Fruit fly (Drosophila melanogaster) whole organism, embryonic: ENCODE results near the gene Sirup.

ENCODE experiments used
- Antp ChIP-seq: fragments of 200-800 bp; sonication (Bioruptor generic); optimal IDR thresholded peaks from 3 replicates; lab custom pipeline; 2016; ENCODE audit warnings: missing biosample characterization, missing genetic modification characterization
- Asciz ChIP-seq: fragments of 200-800 bp; sonication (Bioruptor generic); optimal IDR thresholded peaks from 2 replicates; lab custom pipeline; 2017; ENCODE audit warnings: missing biosample characterization, mild to moderate bottlenecking, missing genetic modification characterization, missing genetic modification reagents
- BtbVII ChIP-seq: fragments of 200-800 bp; sonication (Bioruptor generic); optimal IDR thresholded peaks from 3 replicates; lab custom pipeline; 2017; ENCODE audit warnings: missing biosample characterization, mild to moderate bottlenecking, missing genetic modification characterization
- Bteb2 ChIP-seq: fragments of 200-800 bp; sonication (Bioruptor generic); optimal IDR thresholded peaks from 2 replicates; lab custom pipeline; 2016; ENCODE audit warnings: missing biosample characterization, missing genetic modification characterization
- CG10147 ChIP-seq: fragments of 200-800 bp; sonication (Bioruptor generic); optimal IDR thresholded peaks from 2 replicates; lab custom pipeline; 2019; ENCODE audit warnings: missing biosample characterization, mild to moderate bottlenecking, missing genetic modification characterization, moderate library complexity
- CG10366 ChIP-seq: fragments of 200-800 bp; sonication (Bioruptor generic); IDR thresholded peaks from 2 replicates; pipeline ENCODE4 v1.3.6; 2022; ENCODE audit warnings: missing biosample characterization, missing genetic modification characterization
- CG12219 ChIP-seq: fragments of 200-800 bp; sonication (Bioruptor generic); optimal IDR thresholded peaks from 3 replicates; lab custom pipeline; 2018; ENCODE audit warnings: missing biosample characterization, mild to moderate bottlenecking, missing genetic modification characterization
- CG12299 ChIP-seq: fragments of 200-800 bp; sonication (Bioruptor generic); optimal IDR thresholded peaks from 2 replicates; lab custom pipeline; 2018; ENCODE audit warnings: missing biosample characterization, mild to moderate bottlenecking, missing genetic modification characterization
- CG13624 ChIP-seq: fragments of 200-800 bp; sonication (Bioruptor generic); optimal IDR thresholded peaks from 2 replicates; lab custom pipeline; 2016; ENCODE audit warnings: missing biosample characterization, missing genetic modification characterization
- CG14710 ChIP-seq: fragments of 200-800 bp; sonication (Bioruptor generic); optimal IDR thresholded peaks from 3 replicates; lab custom pipeline; 2019; ENCODE audit warnings: missing biosample characterization, mild to moderate bottlenecking, missing genetic modification characterization, moderate library complexity
- CG15514 ChIP-seq: fragments of 200-800 bp; sonication (Bioruptor generic); optimal IDR thresholded peaks from 3 replicates; lab custom pipeline; 2017; ENCODE audit warnings: missing biosample characterization, missing genetic modification characterization, mild to moderate bottlenecking, moderate library complexity, missing genetic modification reagents
- CG17328 ChIP-seq: fragments of 200-800 bp; sonication (Bioruptor generic); IDR thresholded peaks from 2 replicates; pipeline ENCODE4 v1.3.6; 2022; ENCODE audit warnings: missing biosample characterization, missing genetic modification characterization
- CG18262 ChIP-seq: fragments of 200-800 bp; optimal IDR thresholded peaks from 3 replicates; lab custom pipeline; 2019; ENCODE audit warnings: missing biosample characterization, mild to moderate bottlenecking, missing genetic modification characterization, moderate library complexity
- CG31388 ChIP-seq: fragments of 200-800 bp; sonication (Bioruptor generic); optimal IDR thresholded peaks from 2 replicates; lab custom pipeline; 2016; ENCODE audit warnings: missing biosample characterization, missing genetic modification characterization
- CG32767 ChIP-seq: fragments of 200-800 bp; sonication (Bioruptor generic); IDR thresholded peaks from 2 replicates; pipeline ENCODE4 v1.3.6; 2022; ENCODE audit warnings: missing biosample characterization, missing genetic modification characterization
- CG33213 ChIP-seq: fragments of 200-800 bp; sonication (Bioruptor generic); optimal IDR thresholded peaks from 3 replicates; lab custom pipeline; 2016; ENCODE audit warnings: missing biosample characterization, missing genetic modification characterization
- CG6683 ChIP-seq: fragments of 200-800 bp; sonication (Bioruptor generic); optimal IDR thresholded peaks from 2 replicates; lab custom pipeline; 2017; ENCODE audit warnings: missing biosample characterization, mild to moderate bottlenecking, missing genetic modification characterization, missing genetic modification reagents
- CG6813 ChIP-seq: fragments of 200-800 bp; sonication (Bioruptor generic); optimal IDR thresholded peaks from 2 replicates; lab custom pipeline; 2017; ENCODE audit warnings: missing biosample characterization, missing genetic modification characterization, mild to moderate bottlenecking, moderate library complexity, missing genetic modification reagents
- CG9727 ChIP-seq: fragments of 200-800 bp; sonication (Bioruptor generic); optimal IDR thresholded peaks from 3 replicates; lab custom pipeline; 2017; ENCODE audit warnings: missing biosample characterization, mild to moderate bottlenecking, missing genetic modification characterization
- CG9932 ChIP-seq: fragments of 200-800 bp; sonication (Bioruptor generic); IDR thresholded peaks from 2 replicates; pipeline ENCODE4 v1.3.6; 2022; ENCODE audit warnings: missing biosample characterization, missing genetic modification characterization
- CHES-1-like ChIP-seq: fragments of 200-800 bp; sonication (Bioruptor generic); optimal IDR thresholded peaks from 2 replicates; lab custom pipeline; 2016; ENCODE audit warnings: missing biosample characterization, missing genetic modification characterization
- D ChIP-seq, 2 experiments: fragments of 200-800 bp in 1 of 2; fragments of >200 bp in 1 of 2; sonication (Bioruptor generic) in 1 of 2; optimal IDR thresholded peaks; 2 replicates in 1 of 2; 3 replicates in 1 of 2; lab custom pipeline; 2017; ENCODE audit warnings: mild to moderate bottlenecking in 1 of 2, missing biosample characterization in 1 of 2, missing genetic modification characterization in 1 of 2, missing genetic modification reagents in 1 of 2
- Dip2 ChIP-seq: fragments of 200-800 bp; sonication (Bioruptor generic); IDR thresholded peaks from 2 replicates; pipeline ENCODE4 v1.3.6; 2022; ENCODE audit warnings: missing biosample characterization, missing genetic modification characterization
- Dll ChIP-seq: fragments of 200-800 bp; sonication (Bioruptor generic); IDR thresholded peaks from 4 replicates; pipeline ENCODE4 v1.3.6; 2022; ENCODE audit warnings: missing biosample characterization, missing genetic modification characterization; ENCODE audit not compliant: partially characterized antibody
- Doc3 ChIP-seq: fragments of 200-800 bp; sonication (Bioruptor generic); IDR thresholded peaks from 3 replicates; pipeline ENCODE4 v1.3.6; 2022; ENCODE audit warnings: missing biosample characterization, missing genetic modification characterization; ENCODE audit not compliant: partially characterized antibody
- Gug ChIP-seq: fragments of 200-800 bp; sonication (Bioruptor generic); IDR thresholded peaks from 4 replicates; pipeline ENCODE4 v1.3.6; 2022; ENCODE audit warnings: missing biosample characterization, missing genetic modification characterization
- NFAT ChIP-seq: fragments of 200-800 bp; sonication (Bioruptor generic); IDR thresholded peaks from 2 replicates; pipeline ENCODE4 v1.3.6; 2022; ENCODE audit warnings: missing biosample characterization, missing genetic modification characterization
- Neu2 ChIP-seq: fragments of 200-800 bp; sonication (Bioruptor generic); optimal IDR thresholded peaks from 3 replicates; lab custom pipeline; 2016; ENCODE audit warnings: missing biosample characterization, missing genetic modification characterization, borderline replicate concordance
- Oaz ChIP-seq: fragments of 200-800 bp; sonication (Bioruptor generic); IDR thresholded peaks from 2 replicates; pipeline ENCODE4 v1.3.6; 2022; ENCODE audit warnings: missing biosample characterization, missing genetic modification characterization
- Sox100B ChIP-seq: fragments of 200-800 bp; sonication (Bioruptor generic); optimal IDR thresholded peaks from 3 replicates; lab custom pipeline; 2018; ENCODE audit warnings: missing biosample characterization, mild to moderate bottlenecking, missing genetic modification characterization
- ato ChIP-seq: fragments of 200-800 bp; sonication (Bioruptor generic); IDR thresholded peaks from 2 replicates; pipeline ENCODE4 v1.3.6; 2022; ENCODE audit warnings: missing biosample characterization, missing genetic modification characterization; ENCODE audit not compliant: partially characterized antibody
- bbx ChIP-seq: fragments of 200-800 bp; sonication (Bioruptor generic); IDR thresholded peaks from 2 replicates; pipeline ENCODE4 v1.3.6; 2022; ENCODE audit warnings: missing biosample characterization, missing genetic modification characterization; ENCODE audit not compliant: partially characterized antibody
- caup ChIP-seq: fragments of 200-800 bp; sonication (Bioruptor generic); optimal IDR thresholded peaks from 3 replicates; lab custom pipeline; 2017; ENCODE audit warnings: missing biosample characterization, mild to moderate bottlenecking, missing genetic modification characterization, moderate library complexity; ENCODE audit not compliant: severe bottlenecking
- croc ChIP-seq: fragments of 200-800 bp; sonication (Bioruptor generic); conservative IDR thresholded peaks from 3 replicates; pipeline ENCODE4 v1.3.6; 2022; ENCODE audit warnings: missing biosample characterization, missing genetic modification characterization
- crol ChIP-seq: fragments of 200-800 bp; sonication (Bioruptor generic); IDR thresholded peaks from 2 replicates; pipeline ENCODE4 v1.3.6; 2022; ENCODE audit warnings: missing biosample characterization, missing genetic modification characterization
- inv ChIP-seq: fragments of 200-800 bp; sonication (Bioruptor generic); IDR thresholded peaks from 2 replicates; pipeline ENCODE4 v1.3.6; 2022; ENCODE audit warnings: missing biosample characterization, missing genetic modification characterization; ENCODE audit not compliant: partially characterized antibody
- jigr1 ChIP-seq: fragments of 200-800 bp; sonication (Bioruptor generic); IDR thresholded peaks from 3 replicates; pipeline ENCODE4 v1.3.6; 2022; ENCODE audit warnings: missing biosample characterization, missing genetic modification characterization
- klu ChIP-seq: fragments of 200-800 bp; sonication (Bioruptor generic); IDR thresholded peaks from 2 replicates; pipeline ENCODE4 v1.3.6; 2022; ENCODE audit warnings: missing biosample characterization, missing genetic modification characterization
- lola ChIP-seq, 3 experiments: fragments of >200 bp in 2 of 3; fragments of 200-800 bp in 1 of 3; sonication (Bioruptor generic) in 1 of 3; optimal IDR thresholded peaks; 2 replicates each; lab custom pipeline; 2017 to 2019; ENCODE audit warnings: missing biosample characterization in 3 of 3, missing genetic modification characterization in 3 of 3, mild to moderate bottlenecking in 1 of 3, moderate library complexity in 1 of 3
- mirr ChIP-seq: fragments of 200-800 bp; sonication (Bioruptor generic); optimal IDR thresholded peaks from 3 replicates; lab custom pipeline; 2018; ENCODE audit warnings: missing biosample characterization, mild to moderate bottlenecking, missing genetic modification characterization
- sima ChIP-seq: fragments of 200-800 bp; sonication (Bioruptor generic); optimal IDR thresholded peaks from 2 replicates; lab custom pipeline; 2016; ENCODE audit warnings: missing biosample characterization, missing genetic modification characterization
- sob ChIP-seq: fragments of 200-800 bp; sonication (Bioruptor generic); IDR thresholded peaks from 2 replicates; pipeline ENCODE4 v1.3.6; 2022; ENCODE audit warnings: missing biosample characterization, missing genetic modification characterization
- trh ChIP-seq: fragments of 200-800 bp; sonication (Bioruptor generic); optimal IDR thresholded peaks from 2 replicates; lab custom pipeline; 2016; ENCODE audit warnings: missing biosample characterization, missing genetic modification characterization
- vfl ChIP-seq: fragments of 200-800 bp; sonication (Bioruptor generic); optimal IDR thresholded peaks from 2 replicates; lab custom pipeline; 2016; ENCODE audit warnings: missing biosample characterization, missing genetic modification characterization
- vnd ChIP-seq: fragments of 200-800 bp; sonication (Bioruptor generic); IDR thresholded peaks from 3 replicates; pipeline ENCODE4 v1.3.6; 2022; ENCODE audit warnings: missing biosample characterization, missing genetic modification characterization; ENCODE audit not compliant: partially characterized antibody
- zf30C ChIP-seq: fragments of 200-800 bp; sonication (Bioruptor generic); optimal IDR thresholded peaks from 3 replicates; lab custom pipeline; 2018; ENCODE audit warnings: missing biosample characterization, mild to moderate bottlenecking, missing genetic modification characterization

Sirup gene

dm6 chr2L:7993984-7994854, 4.5 kb upstream of the Sirup start, which contains the start of gene pes (continued):
- TF ChIP-seq CG33213 (GFP tag; lab: Kevin White, UChicago) (peak; percentile 59), Dip2 (GFP tag; lab: Robert Waterston, UW) (peak; percentile 70), CG9932 (GFP tag; lab: Robert Waterston, UW) (peak; percentile 81), CG10147 (GFP tag; lab: Kevin White, UChicago) (peak; percentile 95), inv (GFP tag; lab: Robert Waterston, UW) (peak; percentile 43; the same call in 1 of the 2 replicates), klu (no peak), Bteb2 (peak; percentile 79), sob (GFP tag; lab: Robert Waterston, UW) (peak; percentile 64), CG12219 (GFP tag; lab: Kevin White, UChicago) (peak; percentile 20), vnd (no peak), jigr1 (GFP tag; lab: Robert Waterston, UW) (peak; percentile 72; the same call in 1 of the 3 replicates), Asciz (GFP tag; lab: Kevin White, UChicago) (peak; percentile 60), zf30C (GFP tag; lab: Kevin White, UChicago) (peak; percentile 15), CG12299 (peak; percentile 81), Dll (GFP tag; lab: Robert Waterston, UW) (peak; percentile 27; the same call in 1 of the 4 replicates), CG10366 (GFP tag; lab: Robert Waterston, UW) (peak; percentile 94), CG15514 (GFP tag; lab: Kevin White, UChicago) (peak; percentile 83), Neu2 (GFP tag; lab: Kevin White, UChicago) (peak; percentile 62), NFAT (GFP tag; lab: Robert Waterston, UW) (peak; percentile 91), BtbVII (GFP tag; lab: Kevin White, UChicago) (peak; percentile 96), CG14710 (tag; lab: Kevin White, UChicago) (peak; percentile 93), mirr (GFP tag; lab: Kevin White, UChicago) (peak; percentile 70), Antp (GFP tag; lab: Kevin White, UChicago) (peak; percentile 81), trh (no peak), CG32767 (GFP tag; lab: Robert Waterston, UW) (peak; percentile 88), crol (GFP tag; lab: Robert Waterston, UW) (peak; percentile 47; the same call in 1 of the 2 replicates), CG31388 (GFP tag; lab: Kevin White, UChicago) (peak; percentile 89), Oaz (GFP tag; lab: Robert Waterston, UW) (peak; percentile 81), CG6683 (peak; percentile 88), lola (GFP tag; optimal IDR thresholded peaks at IDR 0.05; lab: Kevin White, UChicago) (peak in 1 of 3 experiments; percentile 89), caup (GFP tag; lab: Kevin White, UChicago) (peak; percentile 92), bbx (GFP tag; lab: Robert Waterston, UW) (peak; percentile 56; the same call in 1 of the 2 replicates), Gug (GFP tag; lab: Robert Waterston, UW) (peak; percentile 95), vfl (GFP tag; lab: Kevin White, UChicago) (peak; percentile 71), CHES-1-like (GFP tag; lab: Kevin White, UChicago) (no peak), ato (GFP tag; lab: Robert Waterston, UW) (no peak), D (optimal IDR thresholded peaks at IDR 0.05; lab: Kevin White, UChicago) (no peak), D (GFP tag; optimal IDR thresholded peaks at IDR 0.05; lab: Kevin White, UChicago) (peak; percentile 90), Doc3 (GFP tag; lab: Robert Waterston, UW) (no peak), sima (GFP tag; lab: Kevin White, UChicago) (peak; percentile 10), CG13624 (GFP tag; lab: Kevin White, UChicago) (peak; percentile 90), croc (peak; percentile 95), CG9727 (GFP tag; lab: Kevin White, UChicago) (peak; percentile 97), CG6813 (GFP tag; lab: Kevin White, UChicago) (peak; percentile 92), Sox100B (GFP tag; lab: Kevin White, UChicago) (peak; percentile 93), CG18262 (tag; lab: Kevin White, UChicago) (peak; percentile 88), CG17328 (GFP tag; lab: Robert Waterston, UW) (peak; percentile 47; the same call in 1 of the 2 replicates)
